Fruit fly (Drosophila melanogaster): ENCODE measurements around the gene Nup154.

DNA sequence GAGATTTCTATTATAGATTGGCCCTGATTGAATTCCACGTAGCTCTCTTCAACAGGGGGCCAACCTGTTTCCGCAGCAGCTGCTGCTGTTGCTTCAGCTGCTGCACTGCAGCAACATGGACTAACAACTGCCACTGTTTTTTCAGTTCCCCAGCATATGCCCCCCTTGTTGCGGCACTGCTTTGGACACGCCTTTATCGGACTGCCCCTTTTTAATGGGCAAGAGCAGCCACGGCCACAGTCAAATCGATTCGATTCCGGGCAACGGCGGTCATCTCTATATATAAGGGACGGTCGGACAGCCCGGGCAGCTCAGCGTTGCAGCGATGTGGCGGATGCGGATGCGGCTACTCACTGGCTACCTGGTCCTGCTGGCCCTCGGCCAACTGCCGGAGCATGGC, 10.7 kb downstream of the Nup154 start, which contains the start of gene Acp32CD:
- TF ChIP-seq dmrt93B (GFP tag; optimal IDR thresholded peaks at IDR 0.05) (no peak), Dfd (GFP tag; optimal IDR thresholded peaks at IDR 0.05) (no peak), h (GFP tag; optimal IDR thresholded peaks at IDR 0.05) (no peak), foxo (GFP tag; optimal IDR thresholded peaks at IDR 0.05) (no peak), dsf (GFP tag; optimal IDR thresholded peaks at IDR 0.05; ENCODE audit: borderline replicate concordance) (no peak), Myc (optimal IDR thresholded peaks at IDR 0.05) (no peak), lola (GFP tag; optimal IDR thresholded peaks at IDR 0.05) (no peak), usp (GFP tag; optimal IDR thresholded peaks at IDR 0.05) (no peak), rgr (GFP tag; optimal IDR thresholded peaks at IDR 0.05) (no peak), GATAd (GFP tag; optimal IDR thresholded peaks at IDR 0.05) (no peak), woc (GFP tag; optimal IDR thresholded peaks at IDR 0.05) (no peak), fru (GFP tag; optimal IDR thresholded peaks at IDR 0.05) (no peak), Vsx2 (GFP tag; optimal IDR thresholded peaks at IDR 0.05; ENCODE audit: partially characterized antibody) (no peak)

Measured in whole organism, wandering third instar larva.